Worm (Caenorhabditis elegans) whole organism, L4 larva: Measurements from ENCODE around the gene F33C8.4.

ENCODE experiments used
- D1046.2 ChIP-seq: fragments of 200-800 bp; sonication (Bioruptor generic); IDR thresholded peaks from 2 replicates; pipeline ENCODE4 v1.3.6; 2022; ENCODE audit warnings: missing genetic modification characterization, missing compliant biosample characterization
- ZK546.5 ChIP-seq, 2 experiments: sonication (generic microtip); optimal IDR thresholded peaks; 2 replicates each; lab custom pipeline; 2017; ENCODE audit warnings: missing biosample characterization in 2 of 2, missing genetic modification characterization in 2 of 2
- ama-1 ChIP-seq: fragments of 150-350 bp; optimal IDR thresholded peaks from 2 replicates; lab custom pipeline; 2014; ENCODE audit warnings: inconsistent platforms, mixed read lengths
- dpl-1 ChIP-seq: fragments of 150-350 bp; optimal IDR thresholded peaks from 2 replicates; lab custom pipeline; 2014; ENCODE audit warnings: missing biosample characterization, missing genetic modification reagents, missing genetic modification characterization
- hmg-1.1 ChIP-seq: fragments of 200-800 bp; sonication (Bioruptor generic); IDR thresholded peaks from 2 replicates; pipeline ENCODE4 v1.3.6; 2022; ENCODE audit warnings: missing genetic modification reagents, missing genetic modification characterization, missing compliant biosample characterization
- mep-1 ChIP-seq: fragments of 150-350 bp; sonication (generic microtip); optimal IDR thresholded peaks from 3 replicates; lab custom pipeline; 2014; ENCODE audit warnings: missing biosample characterization, missing genetic modification characterization
- nhr-102 ChIP-seq: sonication (generic microtip); optimal IDR thresholded peaks from 2 replicates; lab custom pipeline; 2016; ENCODE audit warnings: mild to moderate bottlenecking, missing genetic modification characterization, moderate library complexity, missing compliant biosample characterization
- pqm-1 ChIP-seq: sonication (generic microtip); optimal IDR thresholded peaks from 2 replicates; lab custom pipeline; 2017; ENCODE audit warnings: missing biosample characterization, missing genetic modification characterization

DNA sequence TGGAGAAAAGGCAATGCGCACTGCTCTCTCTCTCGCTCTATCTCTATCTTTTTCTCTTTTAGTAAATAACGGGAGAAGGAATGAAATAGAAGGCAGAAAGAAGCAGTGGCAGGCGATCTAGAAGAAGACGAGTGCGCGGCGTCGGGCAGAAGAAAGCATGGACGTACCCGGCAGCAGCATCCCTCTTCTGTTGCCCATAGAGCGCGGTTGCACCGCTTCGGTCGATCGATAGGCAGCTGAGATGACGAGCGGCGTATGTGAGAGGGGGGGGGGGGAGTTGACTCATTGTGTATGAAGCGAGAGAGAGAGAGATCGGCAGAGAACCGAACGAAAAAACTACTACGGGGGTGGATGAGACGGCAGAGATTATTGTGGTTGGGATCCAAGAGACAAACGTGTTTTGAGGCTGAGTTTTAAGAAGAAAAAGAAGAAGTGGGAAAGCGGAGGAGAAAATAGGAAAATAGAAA is 23.9 kb upstream of the F33C8.4 start:
- peak; percentile 95 for TF ChIP-seq hmg-1.1 (GFP tag; lab: Robert Waterston, UW)
- peak; percentile 63 for TF ChIP-seq dpl-1
- TF ChIP-seq ama-1 (lab: Kevin White, UChicago): no peak
- TF ChIP-seq pqm-1: no peak
- TF ChIP-seq ZK546.5 (tag; optimal IDR thresholded peaks at IDR 0.05; lab: Kevin White, UChicago): no peak
- peak; percentile 75 for TF ChIP-seq nhr-102 (tag; lab: Kevin White, UChicago)
- TF ChIP-seq mep-1 (tag; lab: Kevin White, UChicago): peak; percentile 98
- TF ChIP-seq D1046.2: no peak
